Fruit fly (Drosophila melanogaster) whole organism, pupa: ENCODE data around the gene CG17154.

Experiments used
- CG10348 ChIP-seq: fragments of 200-800 bp; sonication (Bioruptor generic); IDR thresholded peaks from 2 replicates; pipeline ENCODE4 v1.3.6; 2022; ENCODE audit warnings: missing biosample characterization, missing genetic modification characterization
- CG12605 ChIP-seq: fragments of 200-800 bp; sonication (Bioruptor generic); IDR thresholded peaks from 2 replicates; pipeline ENCODE4 v1.3.6; 2022; ENCODE audit warnings: missing biosample characterization, missing genetic modification characterization
- CG13204 ChIP-seq: fragments of 200-800 bp; sonication (Bioruptor generic); optimal IDR thresholded peaks from 2 replicates; lab custom pipeline; 2018; ENCODE audit warnings: missing biosample characterization, mild to moderate bottlenecking, missing genetic modification characterization, moderate library complexity
- CG14655 ChIP-seq: fragments of 200-800 bp; sonication (Bioruptor generic); optimal IDR thresholded peaks from 3 replicates; lab custom pipeline; 2017; ENCODE audit warnings: mild to moderate bottlenecking, missing biosample characterization, missing genetic modification reagents, missing genetic modification characterization
- CG15710 ChIP-seq: fragments of 200-800 bp; sonication (Bioruptor generic); optimal IDR thresholded peaks from 2 replicates; lab custom pipeline; 2018; ENCODE audit warnings: missing biosample characterization, mild to moderate bottlenecking, missing genetic modification characterization, moderate library complexity
- CG17806 ChIP-seq: fragments of 200-800 bp; sonication (Bioruptor generic); optimal IDR thresholded peaks from 2 replicates; lab custom pipeline; 2018; ENCODE audit warnings: missing biosample characterization, mild to moderate bottlenecking, missing genetic modification characterization, moderate library complexity
- CG32121 ChIP-seq: fragments of 200-800 bp; sonication (Bioruptor generic); IDR thresholded peaks from 2 replicates; pipeline ENCODE4 v1.3.6; 2022; ENCODE audit warnings: missing biosample characterization, missing genetic modification characterization
- CG34367 ChIP-seq: fragments of 200-800 bp; sonication (Bioruptor generic); optimal IDR thresholded peaks from 2 replicates; lab custom pipeline; 2018; ENCODE audit warnings: missing biosample characterization, mild to moderate bottlenecking, missing genetic modification characterization
- CG4496 ChIP-seq: fragments of 200-800 bp; sonication (Bioruptor generic); IDR thresholded peaks from 3 replicates; pipeline ENCODE4 v1.3.6; 2022; ENCODE audit warnings: missing biosample characterization, missing genetic modification characterization
- CG8159 ChIP-seq: fragments of 200-800 bp; sonication (Bioruptor generic); optimal IDR thresholded peaks from 3 replicates; lab custom pipeline; 2018; ENCODE audit warnings: missing biosample characterization, mild to moderate bottlenecking, missing genetic modification characterization, moderate library complexity
- CG8301 ChIP-seq: fragments of 200-800 bp; sonication (Bioruptor generic); optimal IDR thresholded peaks from 2 replicates; lab custom pipeline; 2018; ENCODE audit warnings: missing biosample characterization, mild to moderate bottlenecking, missing genetic modification characterization
- CG9948 ChIP-seq: fragments of 200-800 bp; sonication (Bioruptor generic); optimal IDR thresholded peaks from 2 replicates; lab custom pipeline; 2018; ENCODE audit warnings: missing biosample characterization, mild to moderate bottlenecking, missing genetic modification characterization, moderate library complexity
- D1 ChIP-seq: fragments of 200-800 bp; sonication (Bioruptor generic); optimal IDR thresholded peaks from 2 replicates; lab custom pipeline; 2018; ENCODE audit warnings: missing biosample characterization, mild to moderate bottlenecking, missing genetic modification characterization, moderate library complexity
- EcR ChIP-seq: fragments of 200-800 bp; sonication (Bioruptor generic); optimal IDR thresholded peaks from 3 replicates; lab custom pipeline; 2019; ENCODE audit warnings: missing biosample characterization, missing genetic modification characterization, mild to moderate bottlenecking, moderate library complexity, missing genetic modification reagents
- Ets98B ChIP-seq: fragments of 200-800 bp; sonication (Bioruptor generic); IDR thresholded peaks from 2 replicates; pipeline ENCODE4 v1.3.6; 2022; ENCODE audit warnings: missing biosample characterization, missing genetic modification characterization
- Pif1A ChIP-seq: fragments of 200-800 bp; sonication (Bioruptor generic); optimal IDR thresholded peaks from 3 replicates; lab custom pipeline; 2016; ENCODE audit warnings: missing biosample characterization, missing genetic modification characterization
- Pif1B ChIP-seq: fragments of 200-800 bp; sonication (Bioruptor generic); optimal IDR thresholded peaks from 3 replicates; lab custom pipeline; 2016; ENCODE audit warnings: missing biosample characterization, missing genetic modification characterization
- Snoo ChIP-seq: fragments of 200-800 bp; sonication (Bioruptor generic); optimal IDR thresholded peaks from 3 replicates; lab custom pipeline; 2017; ENCODE audit warnings: missing biosample characterization, mild to moderate bottlenecking, missing genetic modification characterization, inconsistent platforms
- fd96Ca ChIP-seq: fragments of 200-800 bp; sonication (Bioruptor generic); IDR thresholded peaks from 3 replicates; pipeline ENCODE4 v1.3.6; 2022; ENCODE audit warnings: missing biosample characterization, missing genetic modification characterization
- gl ChIP-seq: fragments of 200-800 bp; sonication (Bioruptor generic); optimal IDR thresholded peaks from 2 replicates; lab custom pipeline; 2018; ENCODE audit warnings: missing biosample characterization, mild to moderate bottlenecking, missing genetic modification characterization
- rn ChIP-seq: fragments of 200-800 bp; sonication (Bioruptor generic); IDR thresholded peaks from 2 replicates; pipeline ENCODE4 v1.3.6; 2022; ENCODE audit warnings: missing biosample characterization, missing genetic modification characterization

Gene CG17154

DNA sequence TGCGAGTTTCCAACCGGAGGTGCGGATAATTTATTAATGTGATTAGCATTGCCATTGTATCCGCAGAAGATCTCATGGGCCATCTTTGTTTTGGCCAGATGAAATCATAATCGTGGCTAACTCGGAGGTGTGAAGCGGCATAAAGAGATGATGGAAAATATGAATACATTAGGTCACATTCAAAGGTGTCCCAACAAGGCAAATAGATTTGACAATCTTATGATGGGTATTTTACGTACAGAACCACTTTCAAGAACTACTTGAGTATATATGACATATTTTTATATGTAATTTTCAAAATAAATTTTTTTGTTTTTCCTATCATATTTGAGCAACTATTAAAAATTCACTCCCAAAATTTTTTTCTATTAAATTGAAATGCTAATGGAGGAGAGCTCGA, at the start of gene CG17154:
Gene CG17154, plus strand, starts transcription at position 301 of the 400 bp plus-strand sequence.
- TF ChIP-seq CG9948 (tag; lab: Kevin White, UChicago) (no peak), CG8301 (tag; lab: Kevin White, UChicago) (no peak), CG14655 (no peak), CG8159 (tag; lab: Kevin White, UChicago) (no peak)

DNA sequence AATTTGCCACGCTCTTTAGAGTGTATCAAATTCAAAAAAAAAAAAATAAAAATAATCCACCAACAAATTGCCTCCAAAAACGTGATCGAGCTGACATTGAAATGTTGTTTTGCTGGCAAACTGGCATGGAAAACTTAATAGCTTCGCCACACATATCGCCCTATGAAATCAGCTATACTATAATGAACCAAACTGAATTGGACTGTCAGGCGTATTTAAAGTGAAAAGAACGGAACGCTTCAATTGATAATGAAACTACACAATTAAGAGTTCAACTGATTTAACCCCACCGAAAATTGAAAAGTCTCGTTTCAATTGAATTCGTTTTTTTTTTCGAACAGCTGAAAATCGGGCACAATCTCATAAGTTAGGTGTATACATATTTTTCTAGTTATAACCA, 49.3 kb upstream of the CG17154 start:
- TF ChIP-seq CG15710 (tag; lab: Kevin White, UChicago) (no peak), CG8301 (tag; lab: Kevin White, UChicago) (no peak), CG34367 (tag; lab: Kevin White, UChicago) (no peak), rn (GFP tag; lab: Robert Waterston, UW) (no peak), CG10348 (GFP tag; lab: Robert Waterston, UW) (no peak), EcR (GFP tag; lab: Kevin White, UChicago) (no peak)

DNA sequence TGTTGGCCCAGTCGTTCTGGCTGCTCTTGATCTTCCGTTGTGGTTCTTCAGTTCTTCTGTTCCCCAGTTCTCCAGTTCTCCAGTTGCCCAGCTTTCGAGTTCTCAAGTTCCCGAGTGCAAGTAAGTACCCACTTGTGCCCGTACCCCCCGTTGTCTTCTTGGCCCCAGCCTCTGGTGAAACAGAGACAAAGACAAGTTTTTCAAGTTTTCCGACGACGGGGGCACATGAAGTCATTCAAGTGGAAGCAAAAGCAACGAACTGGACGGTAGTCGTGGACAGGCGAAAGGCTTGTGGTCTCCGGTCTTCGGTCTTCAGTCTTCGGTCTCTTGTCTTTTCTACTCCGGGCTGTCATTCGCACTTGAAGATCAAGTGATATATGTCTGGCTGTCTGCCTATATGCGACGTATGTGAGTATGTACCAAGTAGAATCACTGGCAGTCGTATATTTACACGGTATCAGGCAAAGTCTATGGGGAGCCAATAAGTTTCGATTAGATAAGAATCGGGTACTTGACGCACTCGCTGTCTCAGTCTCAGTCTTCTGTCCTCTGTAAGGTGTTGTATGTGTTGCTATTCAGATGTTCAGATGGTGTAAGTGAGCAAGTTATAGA, 48.0 kb upstream of the CG17154 start:
- no peak for TF ChIP-seq CG17806
- peak; percentile 71 for TF ChIP-seq CG13204 (GFP tag; lab: Kevin White, UChicago)
- peak; percentile 18; the same call in 1 of the 3 replicates for TF ChIP-seq fd96Ca (GFP tag; lab: Robert Waterston, UW)
- TF ChIP-seq gl (tag; lab: Kevin White, UChicago): peak; percentile 58
- no peak for TF ChIP-seq D1 (tag; lab: Kevin White, UChicago)
- TF ChIP-seq CG8301 (tag; lab: Kevin White, UChicago): no peak
- peak; percentile 96 for TF ChIP-seq EcR (GFP tag; lab: Kevin White, UChicago)
- peak; percentile 28 for TF ChIP-seq Pif1A
- TF ChIP-seq CG34367 (tag; lab: Kevin White, UChicago): no peak
- TF ChIP-seq CG32121: 0 out of 2 replicates have a peak, but pooled peaks have one; percentile 33
- TF ChIP-seq CG12605 (GFP tag; lab: Robert Waterston, UW): no peak
- TF ChIP-seq CG8159 (tag; lab: Kevin White, UChicago): peak; percentile 15
- no peak for TF ChIP-seq Pif1B
- TF ChIP-seq CG4496 (GFP tag; lab: Robert Waterston, UW): no peak; the same call in 2 of the 3 replicates
- TF ChIP-seq Snoo (tag; lab: Kevin White, UChicago): no peak
- peak; percentile 22 for TF ChIP-seq CG14655
- no peak for TF ChIP-seq CG10348 (GFP tag; lab: Robert Waterston, UW)
- TF ChIP-seq, all 21 proteins: peak for 8

DNA sequence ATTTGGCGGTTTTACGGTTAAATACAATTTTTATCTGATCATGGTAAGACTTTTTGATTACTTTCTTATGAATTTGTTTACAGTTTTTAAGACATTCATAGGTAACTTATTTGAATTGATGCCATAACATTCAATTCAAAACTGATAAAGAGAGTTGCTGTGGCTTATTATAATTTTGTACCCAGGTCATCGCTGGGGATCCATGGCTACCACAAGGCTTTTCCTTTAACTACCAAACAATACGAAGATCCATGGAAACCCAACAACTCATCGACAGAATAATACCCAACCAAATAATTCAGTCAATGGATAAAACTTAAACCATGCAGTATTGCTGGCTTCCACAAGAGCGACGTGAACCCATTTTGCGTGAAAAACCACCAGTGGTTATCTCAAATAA, 46.3 kb upstream of the CG17154 start, which contains the start of gene CG6793:
Gene CG6793, plus strand, starts transcription at position 301 of the 400 bp plus-strand sequence.
- TF ChIP-seq CG14655 (no peak), CG12605 (GFP tag; lab: Robert Waterston, UW) (no peak), rn (GFP tag; lab: Robert Waterston, UW) (no peak), EcR (GFP tag; lab: Kevin White, UChicago) (no peak)

DNA sequence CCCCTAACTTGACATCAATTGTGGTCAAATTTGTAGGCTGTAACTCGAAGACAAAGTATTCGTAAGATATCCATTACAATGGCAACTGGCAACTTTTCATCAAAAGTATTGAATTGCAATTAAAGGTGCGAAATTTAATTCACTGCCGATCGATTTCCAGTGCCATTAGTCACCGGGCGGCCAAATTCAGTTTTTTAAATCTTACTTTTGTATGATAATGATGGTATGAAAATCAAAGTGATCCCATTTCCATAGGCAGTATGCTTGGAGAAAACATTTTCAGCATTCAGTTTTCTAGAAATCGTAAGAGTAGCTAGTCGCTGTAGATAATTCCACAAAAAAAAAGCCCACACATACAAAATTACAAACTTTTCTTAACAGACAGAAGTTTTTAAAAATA, 44.1 kb upstream of the CG17154 start, which contains the start of gene CG43638:
Gene CG43638, plus strand, starts transcription at position 301 of the 400 bp plus-strand sequence.
- TF ChIP-seq CG14655 (no peak), gl (tag; lab: Kevin White, UChicago) (no peak), CG8159 (tag; lab: Kevin White, UChicago) (no peak), CG12605 (GFP tag; lab: Robert Waterston, UW) (no peak), CG34367 (tag; lab: Kevin White, UChicago) (no peak), D1 (tag; lab: Kevin White, UChicago) (no peak), Pif1A (no peak), Snoo (tag; lab: Kevin White, UChicago) (no peak), rn (GFP tag; lab: Robert Waterston, UW) (no peak), Pif1B (no peak), CG13204 (GFP tag; lab: Kevin White, UChicago) (no peak), EcR (GFP tag; lab: Kevin White, UChicago) (no peak), Ets98B (GFP tag; lab: Robert Waterston, UW) (no peak), fd96Ca (GFP tag; lab: Robert Waterston, UW) (no peak), CG9948 (tag; lab: Kevin White, UChicago) (no peak), CG15710 (tag; lab: Kevin White, UChicago) (no peak), CG4496 (GFP tag; lab: Robert Waterston, UW) (no peak)

DNA sequence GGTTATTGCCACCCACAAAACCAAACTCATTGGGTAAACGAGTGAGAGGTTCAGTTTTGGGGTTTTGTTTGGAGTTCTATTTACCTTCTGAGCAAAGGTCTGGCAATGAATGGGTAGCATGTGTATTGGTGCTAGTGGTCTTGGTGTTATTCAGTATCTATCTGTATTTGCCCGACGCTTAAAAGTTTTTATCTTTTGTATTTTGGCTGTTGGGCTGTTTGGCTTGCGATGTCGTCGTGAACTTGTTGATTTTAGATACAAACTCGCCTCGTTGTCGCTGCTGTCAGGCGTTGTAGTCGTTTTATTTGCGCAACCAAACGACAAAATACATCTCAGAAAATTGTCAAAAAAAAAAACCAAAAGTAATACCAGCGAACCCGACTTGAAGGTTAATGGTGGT, 43.0 kb upstream of the CG17154 start:
- TF ChIP-seq CG17806 (no peak), fd96Ca (GFP tag; lab: Robert Waterston, UW) (no peak), CG8159 (tag; lab: Kevin White, UChicago) (no peak), CG32121 (no peak), CG4496 (GFP tag; lab: Robert Waterston, UW) (no peak), Ets98B (GFP tag; lab: Robert Waterston, UW) (no peak), Snoo (tag; lab: Kevin White, UChicago) (no peak), EcR (GFP tag; lab: Kevin White, UChicago) (no peak), CG13204 (GFP tag; lab: Kevin White, UChicago) (no peak), Pif1B (no peak), CG8301 (tag; lab: Kevin White, UChicago) (no peak), CG9948 (tag; lab: Kevin White, UChicago) (no peak), CG12605 (GFP tag; lab: Robert Waterston, UW) (no peak), Pif1A (no peak), gl (tag; lab: Kevin White, UChicago) (no peak), D1 (tag; lab: Kevin White, UChicago) (no peak)
